Worm (Caenorhabditis elegans) whole organism, L4 larva: Measurements from ENCODE around the gene hil-7.

ENCODE experiments used
- F49E8.2 ChIP-seq: sonication (generic microtip); optimal IDR thresholded peaks from 2 replicates; lab custom pipeline; 2016; ENCODE audit warnings: missing compliant biosample characterization, mild to moderate bottlenecking, missing genetic modification characterization, borderline replicate concordance
- R02D3.7 ChIP-seq: fragments of 150-350 bp; sonication (generic microtip); optimal IDR thresholded peaks from 3 replicates; lab custom pipeline; 2014; ENCODE audit warnings: missing biosample characterization, missing genetic modification characterization
- ZK337.2 ChIP-seq: fragments of 200-800 bp; sonication (Bioruptor generic); IDR thresholded peaks from 2 replicates; pipeline ENCODE4 v1.3.6; 2022; ENCODE audit warnings: missing genetic modification reagents, missing genetic modification characterization, missing compliant biosample characterization
- ama-1 ChIP-seq: fragments of 150-350 bp; optimal IDR thresholded peaks from 2 replicates; lab custom pipeline; 2014; ENCODE audit warnings: inconsistent platforms, mixed read lengths
- arid-1 ChIP-seq: fragments of 200-800 bp; sonication (Bioruptor generic); conservative IDR thresholded peaks from 2 replicates; pipeline ENCODE4 v1.3.6; 2022; ENCODE audit warnings: missing genetic modification reagents, missing genetic modification characterization, missing compliant biosample characterization
- ceh-28 ChIP-seq: fragments of 150-350 bp; optimal IDR thresholded peaks from 2 replicates; lab custom pipeline; 2014; ENCODE audit warnings: missing biosample characterization, missing genetic modification reagents, missing genetic modification characterization
- dve-1 ChIP-seq: sonication (generic microtip); optimal IDR thresholded peaks from 2 replicates; lab custom pipeline; 2017; ENCODE audit warnings: antibody characterized with exemption, mild to moderate bottlenecking, missing genetic modification characterization, missing compliant biosample characterization; ENCODE audit not compliant: insufficient read depth
- lin-39 ChIP-seq: fragments of 150-350 bp; optimal IDR thresholded peaks from 2 replicates; lab custom pipeline; 2014; ENCODE audit warnings: missing biosample characterization, missing genetic modification reagents, missing genetic modification characterization
- madf-5 ChIP-seq, 2 experiments: fragments of 200-800 bp; sonication (Bioruptor generic); IDR thresholded peaks; 2 replicates each; pipeline ENCODE4 v1.3.6; 2022; ENCODE audit warnings: missing compliant biosample characterization in 2 of 2, missing genetic modification characterization in 2 of 2
- mxl-2 ChIP-seq: fragments of 200-800 bp; sonication (Bioruptor generic); conservative IDR thresholded peaks from 2 replicates; pipeline ENCODE4 v1.3.6; 2022; ENCODE audit warnings: missing genetic modification reagents, missing genetic modification characterization, missing compliant biosample characterization
- php-3 ChIP-seq: fragments of 200-800 bp; sonication (Bioruptor generic); IDR thresholded peaks from 2 replicates; pipeline ENCODE4 v1.3.6; 2022; ENCODE audit warnings: missing genetic modification reagents, missing genetic modification characterization, missing compliant biosample characterization
- snpc-4 ChIP-seq: fragments of 150-350 bp; optimal IDR thresholded peaks from 2 replicates; lab custom pipeline; 2014; ENCODE audit warnings: missing biosample characterization, missing genetic modification characterization
- unc-62 ChIP-seq, 3 experiments: fragments of 150-350 bp in 1 of 3; sonication (generic microtip); optimal IDR thresholded peaks in 2 of 3; peaks in 1 of 3; 1 replicate in 1 of 3; 2 replicates in 2 of 3; lab custom pipeline; 2014 to 2017; ENCODE audit warnings: missing biosample characterization in 3 of 3, missing genetic modification characterization in 3 of 3, missing genetic modification reagents in 3 of 3, missing genotype in 1 of 3
- zag-1 ChIP-seq: fragments of 150-350 bp; optimal IDR thresholded peaks from 2 replicates; lab custom pipeline; 2014; ENCODE audit warnings: missing biosample characterization, missing genetic modification characterization

- TF ChIP-seq ceh-28 = no peak
- TF ChIP-seq dve-1 (tag; lab: Kevin White, UChicago) = peak; percentile 35
- TF ChIP-seq ZK337.2 (GFP tag; lab: Robert Waterston, UW) = no peak
- TF ChIP-seq unc-62 (GFP tag; optimal IDR thresholded peaks at IDR 0.05 in 1 of 2; lab: Kevin White, UChicago) = peak in 1 of 2 experiments; percentile 70
- TF ChIP-seq unc-62 (tag; optimal IDR thresholded peaks at IDR 0.05; lab: Kevin White, UChicago) = no peak
- no peak for TF ChIP-seq php-3
- TF ChIP-seq zag-1 (tag; lab: Kevin White, UChicago) = no peak
- no peak for TF ChIP-seq ama-1 (lab: Kevin White, UChicago)
- TF ChIP-seq F49E8.2 (tag; lab: Kevin White, UChicago) = no peak
- no peak for TF ChIP-seq snpc-4 (tag; lab: Kevin White, UChicago)
- no peak for TF ChIP-seq madf-5 (GFP tag; IDR thresholded peaks at IDR 0.05; lab: Robert Waterston, UW)
- TF ChIP-seq arid-1 (GFP tag; lab: Robert Waterston, UW) = no peak
- TF ChIP-seq mxl-2 = no peak
- TF ChIP-seq R02D3.7 (tag; lab: Kevin White, UChicago) = no peak
- TF ChIP-seq lin-39 (tag; lab: Kevin White, UChicago) = no peak
Observed at ce11 chrIV:6645867-6646655, at the start of gene hil-7.
